Worm (Caenorhabditis elegans) whole organism, young adult: ENCODE results near the gene rei-2.
A peak's percentile ranks its signal among the peaks of the same experiment; 100 is the strongest.

ENCODE experiments used
- B0336.3 ChIP-seq: fragments of 200-800 bp; sonication (Bioruptor generic); IDR thresholded peaks from 2 replicates; pipeline ENCODE4 v1.3.6; 2022; ENCODE audit warnings: missing genetic modification characterization, missing compliant biosample characterization
- C06A6.2 ChIP-seq: fragments of 200-800 bp; sonication (Bioruptor generic); conservative IDR thresholded peaks from 2 replicates; pipeline ENCODE4 v1.3.6; 2022; ENCODE audit warnings: missing genetic modification characterization, missing compliant biosample characterization
- F10E7.11 ChIP-seq: sonication (generic microtip); optimal IDR thresholded peaks from 2 replicates; lab custom pipeline; 2017; ENCODE audit warnings: mild to moderate bottlenecking, missing genetic modification characterization, moderate library complexity, missing compliant biosample characterization
- F22D6.2 ChIP-seq: sonication (generic microtip); optimal IDR thresholded peaks from 2 replicates; lab custom pipeline; 2016; ENCODE audit warnings: mild to moderate bottlenecking, missing genetic modification characterization, missing compliant biosample characterization
- F33H1.4 ChIP-seq: fragments of 200-800 bp; sonication (Bioruptor generic); IDR thresholded peaks from 2 replicates; pipeline ENCODE4 v1.3.6; 2022; ENCODE audit warnings: missing genetic modification reagents, missing genetic modification characterization, missing compliant biosample characterization
- F49E8.2 ChIP-seq: sonication (generic microtip); optimal IDR thresholded peaks from 3 replicates; lab custom pipeline; 2017; ENCODE audit warnings: missing genetic modification characterization, mild to moderate bottlenecking, missing compliant biosample characterization, antibody characterized with exemption, moderate library complexity; ENCODE audit not compliant: insufficient read depth
- F52B5.7 ChIP-seq: sonication (generic microtip); optimal IDR thresholded peaks from 2 replicates; lab custom pipeline; 2016; ENCODE audit warnings: mild to moderate bottlenecking, missing genetic modification characterization, missing compliant biosample characterization
- Y56A3A.18 ChIP-seq: fragments of 200-800 bp; sonication (Bioruptor generic); IDR thresholded peaks from 2 replicates; pipeline ENCODE4 v1.3.6; 2022; ENCODE audit warnings: missing genetic modification reagents, missing genetic modification characterization, missing compliant biosample characterization
- Y67H2A.10 ChIP-seq: fragments of 200-800 bp; sonication (Bioruptor generic); conservative IDR thresholded peaks from 2 replicates; pipeline ENCODE4 v1.3.6; 2022; ENCODE audit warnings: missing genetic modification reagents, missing genetic modification characterization, missing compliant biosample characterization
- Y95B8A.8 ChIP-seq: fragments of 200-800 bp; sonication (Bioruptor generic); IDR thresholded peaks from 2 replicates; pipeline ENCODE4 v1.3.6; 2022; ENCODE audit warnings: missing genetic modification reagents, missing genetic modification characterization, missing compliant biosample characterization
- aptf-2 ChIP-seq: fragments of 200-800 bp; sonication (Bioruptor generic); conservative IDR thresholded peaks from 2 replicates; pipeline ENCODE4 v1.3.6; 2022; ENCODE audit warnings: missing genetic modification reagents, missing genetic modification characterization, missing compliant biosample characterization
- athp-1 ChIP-seq: sonication (generic microtip); optimal IDR thresholded peaks from 2 replicates; lab custom pipeline; 2017; ENCODE audit warnings: mild to moderate bottlenecking, missing genetic modification characterization, missing compliant biosample characterization
- bed-1 ChIP-seq: fragments of 200-800 bp; sonication (Bioruptor generic); IDR thresholded peaks from 2 replicates; pipeline ENCODE4 v1.3.6; 2022; ENCODE audit warnings: missing genetic modification reagents, missing genetic modification characterization, missing compliant biosample characterization
- bed-2 ChIP-seq: fragments of 200-800 bp; sonication (Bioruptor generic); IDR thresholded peaks from 2 replicates; pipeline ENCODE4 v1.3.6; 2022; ENCODE audit warnings: missing genetic modification reagents, missing genetic modification characterization, missing compliant biosample characterization
- ceh-100 ChIP-seq: fragments of 200-800 bp; sonication (Bioruptor generic); IDR thresholded peaks from 2 replicates; pipeline ENCODE4 v1.3.6; 2022; ENCODE audit warnings: missing genetic modification reagents, missing genetic modification characterization, missing compliant biosample characterization
- ceh-40 ChIP-seq: fragments of 200-800 bp; sonication (Bioruptor generic); IDR thresholded peaks from 2 replicates; pipeline ENCODE4 v1.3.6; 2022; ENCODE audit warnings: missing genetic modification characterization, missing compliant biosample characterization
- ceh-58 ChIP-seq: fragments of 200-800 bp; sonication (Bioruptor generic); IDR thresholded peaks from 2 replicates; pipeline ENCODE4 v1.3.6; 2022; ENCODE audit warnings: missing genetic modification characterization, missing compliant biosample characterization
- ceh-79 ChIP-seq: sonication (generic microtip); optimal IDR thresholded peaks from 2 replicates; lab custom pipeline; 2017; ENCODE audit warnings: mild to moderate bottlenecking, missing genetic modification characterization, missing compliant biosample characterization
- chd-7 ChIP-seq: sonication (generic microtip); optimal IDR thresholded peaks from 2 replicates; lab custom pipeline; 2016; ENCODE audit warnings: mild to moderate bottlenecking, missing genetic modification characterization, moderate library complexity, missing compliant biosample characterization
- dox-1 ChIP-seq: fragments of 200-800 bp; sonication (Bioruptor generic); IDR thresholded peaks from 2 replicates; pipeline ENCODE4 v1.3.6; 2022; ENCODE audit warnings: missing genetic modification reagents, missing genetic modification characterization, missing compliant biosample characterization
- dpl-1 ChIP-seq: fragments of 150-350 bp; optimal IDR thresholded peaks from 2 replicates; lab custom pipeline; 2014; ENCODE audit warnings: missing biosample characterization, missing genetic modification reagents, missing genetic modification characterization
- egl-44 ChIP-seq: fragments of 200-800 bp; sonication (Bioruptor generic); IDR thresholded peaks from 2 replicates; pipeline ENCODE4 v1.3.6; 2022; ENCODE audit warnings: missing genetic modification reagents, missing genetic modification characterization, missing compliant biosample characterization
- ekl-4 ChIP-seq: fragments of 200-800 bp; sonication (Bioruptor generic); IDR thresholded peaks from 2 replicates; pipeline ENCODE4 v1.3.6; 2022; ENCODE audit warnings: missing genetic modification reagents, missing genetic modification characterization, missing compliant biosample characterization
- ets-4 ChIP-seq: fragments of 200-800 bp; sonication (Bioruptor generic); optimal IDR thresholded peaks from 2 replicates; lab custom pipeline; 2018; ENCODE audit warnings: mild to moderate bottlenecking, missing genetic modification characterization, missing compliant biosample characterization
- fkh-3 ChIP-seq: sonication (generic microtip); optimal IDR thresholded peaks from 2 replicates; lab custom pipeline; 2016; ENCODE audit warnings: mild to moderate bottlenecking, missing genetic modification characterization, missing compliant biosample characterization
- hlh-12 ChIP-seq: sonication (generic microtip); optimal IDR thresholded peaks from 2 replicates; lab custom pipeline; 2016; ENCODE audit warnings: missing genetic modification characterization, missing compliant biosample characterization
- hmg-1.2 ChIP-seq: fragments of 200-800 bp; sonication (Bioruptor generic); IDR thresholded peaks from 2 replicates; pipeline ENCODE4 v1.3.6; 2022; ENCODE audit warnings: missing genetic modification reagents, missing genetic modification characterization, missing compliant biosample characterization
- hrde-1 ChIP-seq: sonication (generic microtip); optimal IDR thresholded peaks from 2 replicates; lab custom pipeline; 2016; ENCODE audit warnings: missing genetic modification characterization, mild to moderate bottlenecking, missing compliant biosample characterization, moderate library complexity, missing genotype, missing genetic modification reagents, borderline replicate concordance
- hsf-1 ChIP-seq: fragments of 200-800 bp; sonication (Bioruptor generic); IDR thresholded peaks from 2 replicates; pipeline ENCODE4 v1.3.6; 2022; ENCODE audit warnings: missing genetic modification reagents, missing genetic modification characterization, missing compliant biosample characterization
- lag-1 ChIP-seq: fragments of 200-800 bp; sonication (Bioruptor generic); IDR thresholded peaks from 2 replicates; pipeline ENCODE4 v1.3.6; 2022; ENCODE audit warnings: missing genetic modification reagents, missing genetic modification characterization, missing compliant biosample characterization
- let-526 ChIP-seq: fragments of 200-800 bp; sonication (Bioruptor generic); IDR thresholded peaks from 2 replicates; pipeline ENCODE4 v1.3.6; 2022; ENCODE audit warnings: missing genetic modification reagents, missing genetic modification characterization, missing compliant biosample characterization
- let-607 ChIP-seq, 2 experiments: fragments of 200-800 bp in 1 of 2; sonication (Bioruptor generic) in 1 of 2; sonication (generic microtip) in 1 of 2; optimal IDR thresholded peaks; 2 replicates each; lab custom pipeline; 2016 to 2018; ENCODE audit warnings: mild to moderate bottlenecking in 2 of 2, missing compliant biosample characterization in 2 of 2, missing genetic modification characterization in 2 of 2, moderate library complexity in 2 of 2, missing genotype in 1 of 2
- madf-3 ChIP-seq: fragments of 200-800 bp; sonication (Bioruptor generic); IDR thresholded peaks from 2 replicates; pipeline ENCODE4 v1.3.6; 2022; ENCODE audit warnings: missing genetic modification reagents, missing genetic modification characterization, missing compliant biosample characterization
- nfya-1 ChIP-seq: sonication (generic microtip); optimal IDR thresholded peaks from 2 replicates; lab custom pipeline; 2017; ENCODE audit warnings: antibody characterized with exemption, missing compliant biosample characterization, missing genetic modification characterization, borderline replicate concordance; ENCODE audit not compliant: insufficient read depth
- nfyb-1 ChIP-seq: fragments of 200-800 bp; sonication (Bioruptor generic); IDR thresholded peaks from 2 replicates; pipeline ENCODE4 v1.3.6; 2022; ENCODE audit warnings: missing genetic modification reagents, missing genetic modification characterization, missing compliant biosample characterization
- nhr-179 ChIP-seq: sonication (generic microtip); optimal IDR thresholded peaks from 2 replicates; lab custom pipeline; 2016; ENCODE audit warnings: mild to moderate bottlenecking, missing genetic modification characterization, missing compliant biosample characterization
- nhr-80 ChIP-seq: sonication (generic microtip); optimal IDR thresholded peaks from 2 replicates; lab custom pipeline; 2016; ENCODE audit warnings: missing genetic modification characterization, missing compliant biosample characterization
- pbrm-1 ChIP-seq: fragments of 200-800 bp; sonication (Bioruptor generic); IDR thresholded peaks from 2 replicates; pipeline ENCODE4 v1.3.6; 2022; ENCODE audit warnings: missing genetic modification reagents, missing genetic modification characterization, missing compliant biosample characterization
- pha-4 ChIP-seq: fragments of 150-350 bp; sonication (generic microtip); optimal IDR thresholded peaks from 2 replicates; lab custom pipeline; 2014; ENCODE audit warnings: missing biosample characterization, missing genetic modification reagents, missing genetic modification characterization
- rcor-1 ChIP-seq: fragments of 200-800 bp; sonication (Bioruptor generic); IDR thresholded peaks from 2 replicates; pipeline ENCODE4 v1.3.6; 2022; ENCODE audit warnings: missing genetic modification reagents, missing genetic modification characterization, missing compliant biosample characterization
- snpc-4 ChIP-seq, 5 experiments: fragments of 150-350 bp in 1 of 5; sonication (generic microtip) in 4 of 5; optimal IDR thresholded peaks; 2 replicates each; lab custom pipeline; 2014 to 2018; ENCODE audit warnings: missing genetic modification characterization in 5 of 5, missing biosample characterization in 3 of 5, antibody characterized with exemption in 2 of 5, mild to moderate bottlenecking in 2 of 5, missing compliant biosample characterization in 2 of 5, missing genotype in 2 of 5, moderate library complexity in 2 of 5, missing genetic modification reagents in 1 of 5
- tbp1 ChIP-seq: fragments of 200-800 bp; sonication (Bioruptor generic); optimal IDR thresholded peaks from 2 replicates; lab custom pipeline; 2018; ENCODE audit warnings: mild to moderate bottlenecking, missing genetic modification characterization, missing compliant biosample characterization
- ztf-18 ChIP-seq: sonication (generic microtip); optimal IDR thresholded peaks from 2 replicates; lab custom pipeline; 2016; ENCODE audit warnings: missing genotype, mild to moderate bottlenecking, missing genetic modification characterization, missing compliant biosample characterization
- ztf-26 ChIP-seq: sonication (generic microtip); optimal IDR thresholded peaks from 2 replicates; lab custom pipeline; 2017; ENCODE audit warnings: missing genetic modification characterization, missing compliant biosample characterization
- ztf-28 ChIP-seq: fragments of 200-800 bp; sonication (Bioruptor generic); IDR thresholded peaks from 2 replicates; pipeline ENCODE4 v1.3.6; 2022; ENCODE audit warnings: missing genetic modification reagents, missing genetic modification characterization, missing compliant biosample characterization

rei-2 gene

DNA sequence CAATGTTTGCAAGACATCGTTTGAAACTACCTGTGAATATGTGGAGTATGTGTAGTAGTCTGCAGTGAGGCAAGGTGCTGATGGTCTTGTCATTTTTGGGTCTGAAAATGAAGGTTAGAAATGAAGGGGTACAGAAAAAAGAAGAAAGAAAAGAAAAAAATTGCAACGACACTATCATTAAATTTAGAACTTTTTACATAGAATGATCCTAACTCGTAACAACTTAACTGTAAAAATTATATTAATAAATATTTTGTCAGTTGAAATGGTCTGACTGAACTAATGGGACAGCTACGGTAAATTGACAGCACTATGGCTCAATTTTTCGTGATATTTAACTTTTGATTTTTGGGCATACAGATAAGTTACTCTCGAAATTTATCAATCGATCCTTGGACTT lies 31.4 kb upstream of the rei-2 start, which contains the start of gene C05D9.7:
Gene C05D9.7, minus strand, starts transcription at position 101 of the 400 bp plus-strand sequence.
- TF ChIP-seq bed-2 (GFP tag; lab: Robert Waterston, UW) (no peak), ekl-4 (GFP tag; lab: Robert Waterston, UW) (no peak), madf-3 (GFP tag; lab: Robert Waterston, UW) (no peak), fkh-3 (tag; lab: Kevin White, UChicago) (no peak), let-526 (GFP tag; lab: Robert Waterston, UW) (no peak), hlh-12 (tag; lab: Kevin White, UChicago) (no peak), hsf-1 (no peak), aptf-2 (no peak), ets-4 (GFP tag; lab: Kevin White, UChicago) (no peak), pbrm-1 (GFP tag; lab: Robert Waterston, UW) (no peak), ceh-40 (GFP tag; lab: Robert Waterston, UW) (no peak), athp-1 (no peak), F10E7.11 (tag; lab: Kevin White, UChicago) (no peak), pha-4 (no peak), tbp1 (GFP tag; lab: Kevin White, UChicago) (no peak), ceh-100 (no peak), ztf-28 (GFP tag; lab: Robert Waterston, UW) (no peak), F49E8.2 (tag; lab: Kevin White, UChicago) (no peak)

DNA sequence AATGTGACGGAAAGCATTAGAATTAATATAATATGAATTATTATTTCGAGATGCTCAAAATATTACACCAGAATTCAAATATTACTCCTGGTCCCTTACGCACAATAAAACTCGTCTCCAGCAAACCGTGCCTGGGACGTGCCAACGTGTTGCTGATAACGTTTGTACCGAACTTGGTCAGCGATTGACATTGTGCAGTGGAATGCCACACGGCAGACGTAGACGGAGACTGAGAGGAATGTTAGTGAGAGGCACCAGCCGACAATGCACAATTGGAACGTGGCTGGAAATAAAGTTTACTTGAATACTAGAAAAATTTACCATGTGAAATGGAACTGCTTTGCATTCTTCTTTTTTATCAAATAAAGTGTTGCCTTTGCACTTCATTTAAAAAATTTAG lies 29.3 kb upstream of the rei-2 start:
- TF ChIP-seq F22D6.2 (tag; lab: Kevin White, UChicago) (no peak), Y67H2A.10 (no peak), let-607 (tag; optimal IDR thresholded peaks at IDR 0.05; lab: Kevin White, UChicago) (peak in 1 of 2 experiments; percentile 73), nhr-80 (tag; lab: Kevin White, UChicago) (peak; percentile 87)

DNA sequence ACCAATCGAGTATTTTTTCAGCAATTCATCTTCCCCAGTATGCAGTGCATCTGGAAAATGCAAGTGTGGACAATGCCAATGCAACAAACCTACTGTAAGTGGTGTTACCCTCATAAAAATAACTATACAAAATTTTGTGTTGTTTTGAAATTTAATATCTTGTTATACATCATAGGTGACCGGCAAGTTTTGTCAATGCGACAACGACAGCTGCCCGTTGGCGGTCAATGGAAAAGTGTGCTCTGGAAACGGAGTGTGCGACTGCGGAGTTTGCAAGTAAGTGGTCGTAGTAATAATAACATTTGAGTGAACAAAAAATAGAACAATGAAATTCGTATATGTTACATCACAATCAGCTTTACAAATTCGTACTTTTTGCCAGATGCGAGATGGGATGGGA lies 27.3 kb upstream of the rei-2 start:
- TF ChIP-seq F49E8.2 (tag; lab: Kevin White, UChicago) (no peak), dox-1 (GFP tag; lab: Robert Waterston, UW) (no peak), ceh-58 (no peak), egl-44 (GFP tag; lab: Robert Waterston, UW) (no peak), Y56A3A.18 (no peak), Y95B8A.8 (GFP tag; lab: Robert Waterston, UW) (no peak), F52B5.7 (tag; lab: Kevin White, UChicago) (no peak), nfyb-1 (GFP tag; lab: Robert Waterston, UW) (no peak), C06A6.2 (no peak), B0336.3 (GFP tag; lab: Robert Waterston, UW) (no peak), dpl-1 (GFP tag; lab: Kevin White, UChicago) (no peak), pha-4 (no peak), ceh-79 (tag; lab: Kevin White, UChicago) (no peak), ztf-26 (tag; lab: Kevin White, UChicago) (no peak), lag-1 (GFP tag; lab: Robert Waterston, UW) (no peak), ets-4 (GFP tag; lab: Kevin White, UChicago) (no peak), rcor-1 (GFP tag; lab: Robert Waterston, UW) (no peak)

DNA sequence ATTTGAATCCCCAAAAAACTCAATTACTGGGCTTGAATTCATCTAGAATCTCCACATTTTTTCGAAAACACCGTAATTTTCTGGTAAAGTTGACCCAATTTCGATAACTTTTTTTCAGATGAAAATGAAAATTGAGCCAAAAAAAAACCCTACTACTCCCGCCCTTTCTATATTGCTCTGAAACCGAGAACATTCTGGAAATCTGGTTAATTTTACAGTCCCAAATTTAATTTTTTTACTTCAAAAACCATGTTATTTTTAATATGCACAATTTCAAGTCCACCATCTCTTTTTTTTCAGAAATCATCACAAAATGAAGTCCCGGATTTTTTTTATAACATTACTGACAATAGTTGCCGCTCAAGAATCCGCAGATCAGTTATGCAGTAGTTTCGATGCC lies 23.7 kb upstream of the rei-2 start, which contains the start of gene C05D9.3:
Gene C05D9.3, plus strand, starts transcription at position 301 of the 400 bp plus-strand sequence.
- no peak for TF ChIP-seq nfya-1
- TF ChIP-seq nhr-80 (tag; lab: Kevin White, UChicago) = no peak
- TF ChIP-seq snpc-4 (GFP tag; optimal IDR thresholded peaks at IDR 0.05; lab: Kevin White, UChicago) = no peak
- TF ChIP-seq snpc-4 (tag; optimal IDR thresholded peaks at IDR 0.05; lab: Kevin White, UChicago) = no peak
- TF ChIP-seq hrde-1 (tag; lab: Kevin White, UChicago) = no peak
- no peak for TF ChIP-seq pha-4
- no peak for TF ChIP-seq ztf-18 (tag; lab: Kevin White, UChicago)
- no peak for TF ChIP-seq let-607 (tag; optimal IDR thresholded peaks at IDR 0.05; lab: Kevin White, UChicago)
- TF ChIP-seq bed-1 = no peak
- no peak for TF ChIP-seq F33H1.4
- TF ChIP-seq chd-7 (tag; lab: Kevin White, UChicago) = no peak
- no peak for TF ChIP-seq hmg-1.2
- no peak for TF ChIP-seq F49E8.2 (tag; lab: Kevin White, UChicago)
- TF ChIP-seq fkh-3 (tag; lab: Kevin White, UChicago) = no peak
- TF ChIP-seq let-526 (GFP tag; lab: Robert Waterston, UW) = no peak
- no peak for TF ChIP-seq nhr-179 (tag; lab: Kevin White, UChicago)
